Fruit fly (Drosophila melanogaster): ENCODE measurements around the gene CG7950.
A peak's percentile ranks its signal among the peaks of the same experiment; 100 is the strongest.

Gene CG7950

dm6 chr3R:30021559-30022451 lies 34.9 kb upstream of the CG7950 start, which contains the start of gene Mgat2 (continued):
- TF ChIP-seq CG7368 (GFP tag; optimal IDR thresholded peaks at IDR 0.05) (no peak), salr (GFP tag; optimal IDR thresholded peaks at IDR 0.05) (no peak)

- TF ChIP-seq Sox102F (GFP tag; optimal IDR thresholded peaks at IDR 0.05) (no peak), CG10669 (GFP tag; optimal IDR thresholded peaks at IDR 0.05) (no peak), CG31627 (GFP tag; optimal IDR thresholded peaks at IDR 0.05) (peak; percentile 6), Eip75B (GFP tag; optimal IDR thresholded peaks at IDR 0.05) (no peak), Hr4 (GFP tag; optimal IDR thresholded peaks at IDR 0.05) (no peak), CG6276 (GFP tag; optimal IDR thresholded peaks at IDR 0.05) (no peak), CG8119 (GFP tag; IDR thresholded peaks at IDR 0.05) (no peak), Hr39 (GFP tag; optimal IDR thresholded peaks at IDR 0.05) (peak; percentile 9), eg (GFP tag; IDR thresholded peaks at IDR 0.05) (no peak), svp (GFP tag) (peak; percentile 96), CG8632 (GFP tag; optimal IDR thresholded peaks at IDR 0.05) (no peak), Sox15 (GFP tag; optimal IDR thresholded peaks at IDR 0.05) (no peak), Gug (GFP tag; IDR thresholded peaks at IDR 0.05) (no peak), Lpt (GFP tag; optimal IDR thresholded peaks at IDR 0.05) (no peak), pdm3 (GFP tag; optimal IDR thresholded peaks at IDR 0.05) (no peak), cyc (GFP tag; optimal IDR thresholded peaks at IDR 0.05) (peak; percentile 1), Eip93F (GFP tag; optimal IDR thresholded peaks at IDR 0.05) (no peak), CG6854 (GFP tag; optimal IDR thresholded peaks at IDR 0.05) (no peak), CG11294 (GFP tag; IDR thresholded peaks at IDR 0.05) (no peak), CG8319 (GFP tag; optimal IDR thresholded peaks at IDR 0.05) (peak; percentile 100)
Observed at dm6 chr3R:30022452-30023028, 34.1 kb upstream of the CG7950 start, which contains the start of the genes RpS28a and Axn. RpS28a (minus strand) TSS chr3R:30022648. Axn (plus strand) TSS chr3R:30022842.

dm6 chr3R:30023445-30023844 lies 33.2 kb upstream of the CG7950 start:
- TF ChIP-seq Sox15 (GFP tag; optimal IDR thresholded peaks at IDR 0.05) (no peak), acj6 (GFP tag; optimal IDR thresholded peaks at IDR 0.05) (no peak), CG10631 (GFP tag; optimal IDR thresholded peaks at IDR 0.05) (no peak), pdm3 (GFP tag; optimal IDR thresholded peaks at IDR 0.05) (no peak), Lpt (GFP tag; optimal IDR thresholded peaks at IDR 0.05) (no peak), CG3032 (tag; optimal IDR thresholded peaks at IDR 0.05) (no peak)

dm6 chr3R:30030061-30030460 lies 26.6 kb upstream of the CG7950 start:
- TF ChIP-seq Hr38 (GFP tag; optimal IDR thresholded peaks at IDR 0.05) (no peak), dsx (GFP tag; optimal IDR thresholded peaks at IDR 0.05; ENCODE audit: poor library complexity, severe bottlenecking) (no peak), CG6276 (GFP tag; optimal IDR thresholded peaks at IDR 0.05) (no peak), CG8319 (GFP tag; optimal IDR thresholded peaks at IDR 0.05) (no peak), acj6 (GFP tag; optimal IDR thresholded peaks at IDR 0.05) (no peak), Eip93F (GFP tag; optimal IDR thresholded peaks at IDR 0.05) (no peak), Eip75B (GFP tag; optimal IDR thresholded peaks at IDR 0.05) (no peak), Eip78C (GFP tag) (no peak), Smox (GFP tag; optimal IDR thresholded peaks at IDR 0.05) (no peak), cyc (GFP tag; optimal IDR thresholded peaks at IDR 0.05) (no peak), CG11762 (GFP tag; optimal IDR thresholded peaks at IDR 0.05; ENCODE audit: insufficient read depth) (no peak), Sox102F (GFP tag; optimal IDR thresholded peaks at IDR 0.05) (no peak), vri (GFP tag; optimal IDR thresholded peaks at IDR 0.05) (no peak), pdm3 (GFP tag; optimal IDR thresholded peaks at IDR 0.05) (no peak), ss (GFP tag; optimal IDR thresholded peaks at IDR 0.05) (no peak)
